Fruit fly (Drosophila melanogaster): ENCODE measurements around the gene HP4.
A peak's percentile ranks its signal among the peaks of the same experiment; 100 is the strongest.

Gene HP4

DNA sequence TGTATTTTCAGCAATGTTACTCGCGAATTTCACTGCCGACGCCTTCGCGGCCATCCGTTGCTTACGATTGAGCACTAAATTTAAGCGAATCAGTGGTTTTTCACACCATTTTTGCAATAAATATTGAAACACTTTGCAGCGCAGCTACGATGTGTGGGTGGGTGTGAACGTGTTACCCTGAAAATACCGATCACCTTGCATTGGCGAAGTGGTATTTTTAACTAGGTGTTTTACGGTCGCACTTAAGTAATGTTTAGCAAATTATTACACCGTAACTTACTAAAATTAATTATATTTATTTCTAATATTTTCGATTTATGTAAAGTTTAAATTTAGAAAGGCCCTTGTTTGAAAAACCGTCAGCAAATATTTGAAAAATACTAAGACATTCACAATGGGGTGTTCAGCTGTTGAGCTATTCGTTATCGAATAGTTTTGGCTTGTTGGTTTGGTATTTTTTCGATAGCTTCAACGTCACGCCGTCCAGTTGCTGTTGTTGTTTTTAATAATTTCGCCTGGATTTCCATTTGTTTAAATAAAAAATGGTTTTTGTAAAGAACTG is 39.9 kb downstream of the HP4 start, which contains the start of the genes syd and Srp9 (continued):
- TF ChIP-seq CG30020 (tag; optimal IDR thresholded peaks at IDR 0.05), result peak; percentile 60
- TF ChIP-seq CG6654 (GFP tag; optimal IDR thresholded peaks at IDR 0.05), result no peak
- TF ChIP-seq hkb (optimal IDR thresholded peaks at IDR 0.05), result no peak
- TF ChIP-seq hkb (GFP tag; IDR thresholded peaks at IDR 0.05), result no peak
- TF ChIP-seq CG10209 (GFP tag; optimal IDR thresholded peaks at IDR 0.05), result no peak
- no peak for TF ChIP-seq btn (GFP tag; optimal IDR thresholded peaks at IDR 0.05)
- TF ChIP-seq CG32532 (GFP tag; IDR thresholded peaks at IDR 0.05), result no peak
- TF ChIP-seq row (GFP tag; IDR thresholded peaks at IDR 0.05), result peak; percentile 12; the same call in 1 of the 3 replicates
- no peak for TF ChIP-seq Opbp (GFP tag; IDR thresholded peaks at IDR 0.05; ENCODE audit: partially characterized antibody)
- TF ChIP-seq CG8944 (GFP tag; optimal IDR thresholded peaks at IDR 0.05), result no peak
- no peak for TF ChIP-seq Gug (GFP tag; IDR thresholded peaks at IDR 0.05)
- peak; percentile 60 for TF ChIP-seq stwl (tag; optimal IDR thresholded peaks at IDR 0.05)
- no peak for TF ChIP-seq CG1792 (GFP tag; optimal IDR thresholded peaks at IDR 0.05)
- TF ChIP-seq crc (GFP tag; optimal IDR thresholded peaks at IDR 0.05), result no peak
- TF ChIP-seq CG10565 (GFP tag; optimal IDR thresholded peaks at IDR 0.05), result no peak
- TF ChIP-seq CG11093 (GFP tag; IDR thresholded peaks at IDR 0.05), result no peak
- TF ChIP-seq CG9215 (GFP tag; IDR thresholded peaks at IDR 0.05), result no peak
- peak; percentile 57 for TF ChIP-seq CG2116 (GFP tag; optimal IDR thresholded peaks at IDR 0.05)
- peak; percentile 6 for TF ChIP-seq CG12299 (tag; optimal IDR thresholded peaks at IDR 0.05)
- TF ChIP-seq ERR (GFP tag; optimal IDR thresholded peaks at IDR 0.05), result no peak
- TF ChIP-seq dpn (GFP tag; optimal IDR thresholded peaks at IDR 0.05), result no peak
- TF ChIP-seq CkIIα-i1 (GFP tag; IDR thresholded peaks at IDR 0.05), result no peak
- peak; percentile 31 for TF ChIP-seq Hmr (GFP tag; optimal IDR thresholded peaks at IDR 0.05)
- TF ChIP-seq sisA (GFP tag; IDR thresholded peaks at IDR 0.05), result no peak
- TF ChIP-seq CG3281 (GFP tag; optimal IDR thresholded peaks at IDR 0.05), result no peak
- TF ChIP-seq wdn (GFP tag; IDR thresholded peaks at IDR 0.05), result no peak
- no peak for TF ChIP-seq CG2129 (GFP tag; IDR thresholded peaks at IDR 0.05; ENCODE audit: partially characterized antibody)
- TF ChIP-seq jumu (GFP tag; optimal IDR thresholded peaks at IDR 0.05), result no peak
- no peak for TF ChIP-seq ac (GFP tag; optimal IDR thresholded peaks at IDR 0.05)
- TF ChIP-seq CG3847 (GFP tag; IDR thresholded peaks at IDR 0.05), result no peak
- TF ChIP-seq Poxn (GFP tag; IDR thresholded peaks at IDR 0.05), result no peak
- TF ChIP-seq Ets65A (GFP tag), result no peak
- no peak for TF ChIP-seq HmgZ (tag; optimal IDR thresholded peaks at IDR 0.05)
- TF ChIP-seq repo (GFP tag; optimal IDR thresholded peaks at IDR 0.05), result no peak
- TF ChIP-seq ara (GFP tag; IDR thresholded peaks at IDR 0.05), result no peak
- TF ChIP-seq tio (GFP tag; optimal IDR thresholded peaks at IDR 0.05), result no peak
- TF ChIP-seq corto (GFP tag; optimal IDR thresholded peaks at IDR 0.05), result no peak
- no peak for TF ChIP-seq CG17912 (GFP tag; optimal IDR thresholded peaks at IDR 0.05)
- no peak for TF ChIP-seq CG2199 (GFP tag; IDR thresholded peaks at IDR 0.05)
- no peak for TF ChIP-seq aop (GFP tag; IDR thresholded peaks at IDR 0.05)
- TF ChIP-seq CG10274 (GFP tag; optimal IDR thresholded peaks at IDR 0.05), result no peak
- TF ChIP-seq sna (GFP tag; IDR thresholded peaks at IDR 0.05; ENCODE audit: partially characterized antibody), result no peak
- no peak for TF ChIP-seq CG15073 (GFP tag; optimal IDR thresholded peaks at IDR 0.05)
- peak; percentile 74 for TF ChIP-seq trem (tag; optimal IDR thresholded peaks at IDR 0.05)

Measured in whole organism, embryonic.